Worm (Caenorhabditis elegans) whole organism, L1 larva: Measurements from ENCODE around the gene R02F2.8.

ENCODE experiments used
- blmp-1 ChIP-seq: fragments of 150-350 bp; optimal IDR thresholded peaks from 2 replicates; lab custom pipeline; 2014; ENCODE audit warnings: missing biosample characterization, missing genetic modification characterization
- ces-1 ChIP-seq: fragments of 150-350 bp; optimal IDR thresholded peaks from 2 replicates; lab custom pipeline; 2014; ENCODE audit warnings: missing biosample characterization, missing genetic modification reagents, missing genetic modification characterization
- elt-3 ChIP-seq, 6 experiments: fragments of 150-350 bp in 1 of 6; sonication (generic microtip); optimal IDR thresholded peaks; 2 replicates each; lab custom pipeline; 2017 to 2018; ENCODE audit warnings: missing biosample characterization in 6 of 6, missing genetic modification characterization in 6 of 6, inconsistent platforms in 1 of 6

ce11 chrIII:5499942-5500341 lies 4.9 kb upstream of the R02F2.8 start:
- TF ChIP-seq elt-3 (tag; optimal IDR thresholded peaks at IDR 0.05; lab: Kevin White, UChicago) (no peak), blmp-1 (tag; lab: Kevin White, UChicago) (no peak), ces-1 (GFP tag; lab: Kevin White, UChicago) (no peak)
